Fruit fly (Drosophila melanogaster): Measurements from ENCODE around the gene Ada.

Ada gene

dm6 chr3R:9082332-9082731 is 17.3 kb downstream of the Ada start:
- no peak for TF ChIP-seq svp (GFP tag)
- TF ChIP-seq lz (GFP tag; optimal IDR thresholded peaks at IDR 0.05), result no peak
- no peak for TF ChIP-seq cyc (GFP tag; optimal IDR thresholded peaks at IDR 0.05)
- TF ChIP-seq spab (GFP tag; optimal IDR thresholded peaks at IDR 0.05), result no peak
- no peak for TF ChIP-seq Ets21C (GFP tag; optimal IDR thresholded peaks at IDR 0.05)
- no peak for TF ChIP-seq CG31627 (GFP tag; optimal IDR thresholded peaks at IDR 0.05)
- TF ChIP-seq CG8632 (GFP tag; optimal IDR thresholded peaks at IDR 0.05), result no peak
- TF ChIP-seq net (GFP tag; optimal IDR thresholded peaks at IDR 0.05), result no peak
- no peak for TF ChIP-seq CG16779 (tag; optimal IDR thresholded peaks at IDR 0.05)
- TF ChIP-seq CG6808 (GFP tag; optimal IDR thresholded peaks at IDR 0.05), result no peak
- TF ChIP-seq Gug (GFP tag; IDR thresholded peaks at IDR 0.05), result no peak
- no peak for TF ChIP-seq esn (GFP tag; optimal IDR thresholded peaks at IDR 0.05)
- no peak for TF ChIP-seq Smox (GFP tag; optimal IDR thresholded peaks at IDR 0.05)
- TF ChIP-seq ss (GFP tag; optimal IDR thresholded peaks at IDR 0.05), result no peak
- no peak for TF ChIP-seq CG6163 (GFP tag; IDR thresholded peaks at IDR 0.05)
- TF ChIP-seq CG6276 (GFP tag; optimal IDR thresholded peaks at IDR 0.05), result no peak
- TF ChIP-seq CG10631 (GFP tag; optimal IDR thresholded peaks at IDR 0.05), result no peak
- no peak for TF ChIP-seq pdm3 (GFP tag; optimal IDR thresholded peaks at IDR 0.05)
- no peak for TF ChIP-seq CG7368 (GFP tag; optimal IDR thresholded peaks at IDR 0.05)
- TF ChIP-seq CG32006 (GFP tag; optimal IDR thresholded peaks at IDR 0.05), result no peak

dm6 chr3R:9083379-9083778 is 18.4 kb downstream of the Ada start:
- TF ChIP-seq Eip78C (GFP tag) (peak; percentile 29), CG9139 (GFP tag; optimal IDR thresholded peaks at IDR 0.05) (no peak), CG32006 (GFP tag; optimal IDR thresholded peaks at IDR 0.05) (peak; percentile 33), CG15336 (GFP tag; IDR thresholded peaks at IDR 0.05) (peak; percentile 54), CG8119 (GFP tag; IDR thresholded peaks at IDR 0.05) (0 out of 3 replicates have a peak, but pooled peaks have one; percentile 25), Hr4 (GFP tag; optimal IDR thresholded peaks at IDR 0.05) (peak; percentile 31), eg (GFP tag; IDR thresholded peaks at IDR 0.05) (peak; percentile 48; the same call in 1 of the 3 replicates), Met (GFP tag; optimal IDR thresholded peaks at IDR 0.05) (no peak)

- peak; percentile 35; the same call in 1 of the 2 replicates for TF ChIP-seq CG15336 (GFP tag; IDR thresholded peaks at IDR 0.05)
- TF ChIP-seq CG16779 (tag; optimal IDR thresholded peaks at IDR 0.05), result no peak
- TF ChIP-seq vri (GFP tag; optimal IDR thresholded peaks at IDR 0.05), result no peak
- no peak for TF ChIP-seq CG11902 (GFP tag; optimal IDR thresholded peaks at IDR 0.05)
- TF ChIP-seq CG8319 (GFP tag; optimal IDR thresholded peaks at IDR 0.05), result no peak
- peak; percentile 41 for TF ChIP-seq CG32006 (GFP tag; optimal IDR thresholded peaks at IDR 0.05)
- no peak for TF ChIP-seq CG1621 (tag; optimal IDR thresholded peaks at IDR 0.05)
- no peak for TF ChIP-seq Sox15 (GFP tag; optimal IDR thresholded peaks at IDR 0.05)
- TF ChIP-seq CG11294 (GFP tag; IDR thresholded peaks at IDR 0.05), result no peak
- TF ChIP-seq Ets96B (tag; optimal IDR thresholded peaks at IDR 0.05), result no peak
- no peak for TF ChIP-seq Met (GFP tag; optimal IDR thresholded peaks at IDR 0.05)
- TF ChIP-seq acj6 (GFP tag; optimal IDR thresholded peaks at IDR 0.05), result peak; percentile 28
- no peak for TF ChIP-seq salr (GFP tag; optimal IDR thresholded peaks at IDR 0.05)
- TF ChIP-seq CG6854 (GFP tag; optimal IDR thresholded peaks at IDR 0.05), result no peak
- no peak for TF ChIP-seq CG34406 (GFP tag; optimal IDR thresholded peaks at IDR 0.05)
- TF ChIP-seq CG11762 (GFP tag; optimal IDR thresholded peaks at IDR 0.05; ENCODE audit: insufficient read depth), result no peak
- no peak for TF ChIP-seq CG10631 (GFP tag; optimal IDR thresholded peaks at IDR 0.05)
- peak; percentile 7 for TF ChIP-seq OdsH (GFP tag; optimal IDR thresholded peaks at IDR 0.05)
- TF ChIP-seq topi (GFP tag; optimal IDR thresholded peaks at IDR 0.05), result peak; percentile 6
- TF ChIP-seq CG3032 (tag; optimal IDR thresholded peaks at IDR 0.05), result no peak
- TF ChIP-seq pdm3 (GFP tag; optimal IDR thresholded peaks at IDR 0.05), result no peak
- no peak for TF ChIP-seq CG4318 (GFP tag; optimal IDR thresholded peaks at IDR 0.05)
- TF ChIP-seq CG31627 (GFP tag; optimal IDR thresholded peaks at IDR 0.05), result peak; percentile 1
- no peak for TF ChIP-seq CG8632 (GFP tag; optimal IDR thresholded peaks at IDR 0.05)
- no peak for TF ChIP-seq CG6808 (GFP tag; optimal IDR thresholded peaks at IDR 0.05)
- TF ChIP-seq spab (GFP tag; optimal IDR thresholded peaks at IDR 0.05), result no peak
- TF ChIP-seq CG6276 (GFP tag; optimal IDR thresholded peaks at IDR 0.05), result no peak
- no peak for TF ChIP-seq Lpt (GFP tag; optimal IDR thresholded peaks at IDR 0.05)
- TF ChIP-seq Blimp-1 (GFP tag; optimal IDR thresholded peaks at IDR 0.05), result no peak
- peak; percentile 6 for TF ChIP-seq Hr4 (GFP tag; optimal IDR thresholded peaks at IDR 0.05)
- no peak for TF ChIP-seq fkh (GFP tag; optimal IDR thresholded peaks at IDR 0.05)
- TF ChIP-seq CG3919 (GFP tag; optimal IDR thresholded peaks at IDR 0.05), result peak; percentile 11
- TF ChIP-seq CG9139 (GFP tag; optimal IDR thresholded peaks at IDR 0.05), result no peak
- TF ChIP-seq dsx (GFP tag; optimal IDR thresholded peaks at IDR 0.05; ENCODE audit: poor library complexity, severe bottlenecking), result no peak
Measured at dm6 chr3R:9085306-9085705, 20.3 kb downstream of the Ada start.
